Worm (Caenorhabditis elegans): ENCODE data around the gene srh-42.
"Not testable (repeated sequence)": the region's sequence is repeated elsewhere in the genome, so short reads cannot be mapped to it uniquely, and the experiment has no call there.

- not testable (repeated sequence) for TF ChIP-seq ama-1 (optimal IDR thresholded peaks at IDR 0.05); F13C5.2 (tag; optimal IDR thresholded peaks at IDR 0.05); sea-1 (GFP tag; conservative IDR thresholded peaks at IDR 0.05); tbx-11 (GFP tag; IDR thresholded peaks at IDR 0.05); B0310.2 (tag; optimal IDR thresholded peaks at IDR 0.05); hnd-1 (tag; optimal IDR thresholded peaks at IDR 0.05); hmg-4 (GFP tag; optimal IDR thresholded peaks at IDR 0.05); ceh-36 (tag; optimal IDR thresholded peaks at IDR 0.05); ets-7 (tag; optimal IDR thresholded peaks at IDR 0.05); tra-4 (tag; optimal IDR thresholded peaks at IDR 0.05); pes-1 (GFP tag; IDR thresholded peaks at IDR 0.05)
Measured at ce11 chrII:14297050-14297449, 8.2 kb upstream of the srh-42 start, which contains the start of gene Y54G11A.7.
